Fruit fly (Drosophila melanogaster) whole organism, embryonic: ENCODE data around the gene CG13654.

ENCODE experiments used
- Ada2b ChIP-seq: fragments of 200-800 bp; sonication (Bioruptor generic); IDR thresholded peaks from 2 replicates; pipeline ENCODE4 v1.3.6; 2022; ENCODE audit warnings: missing biosample characterization, missing genetic modification characterization
- BtbVII ChIP-seq: fragments of 200-800 bp; sonication (Bioruptor generic); optimal IDR thresholded peaks from 3 replicates; lab custom pipeline; 2017; ENCODE audit warnings: missing biosample characterization, mild to moderate bottlenecking, missing genetic modification characterization
- CG10366 ChIP-seq: fragments of 200-800 bp; sonication (Bioruptor generic); IDR thresholded peaks from 2 replicates; pipeline ENCODE4 v1.3.6; 2022; ENCODE audit warnings: missing biosample characterization, missing genetic modification characterization
- CG12104 ChIP-seq: fragments of 200-800 bp; sonication (Bioruptor generic); optimal IDR thresholded peaks from 3 replicates; lab custom pipeline; 2016; ENCODE audit warnings: missing biosample characterization, missing genetic modification characterization
- CG12391 ChIP-seq: fragments of 200-800 bp; sonication (Bioruptor generic); optimal IDR thresholded peaks from 3 replicates; lab custom pipeline; 2018; ENCODE audit warnings: missing biosample characterization, mild to moderate bottlenecking, missing genetic modification characterization, moderate library complexity
- CG12769 ChIP-seq: fragments of 200-800 bp; sonication (Bioruptor generic); optimal IDR thresholded peaks from 2 replicates; lab custom pipeline; 2019; ENCODE audit warnings: missing biosample characterization, mild to moderate bottlenecking, missing genetic modification characterization, moderate library complexity
- CG14050 ChIP-seq: fragments of 200-800 bp; sonication (Bioruptor generic); IDR thresholded peaks from 3 replicates; pipeline ENCODE4 v1.3.6; 2022; ENCODE audit warnings: missing biosample characterization, missing genetic modification characterization
- CG15011 ChIP-seq: fragments of 200-800 bp; sonication (Bioruptor generic); optimal IDR thresholded peaks from 3 replicates; lab custom pipeline; 2018; ENCODE audit warnings: missing biosample characterization, mild to moderate bottlenecking, missing genetic modification characterization
- CG15479 ChIP-seq: fragments of 200-800 bp; sonication (Bioruptor generic); optimal IDR thresholded peaks from 3 replicates; lab custom pipeline; 2019; ENCODE audit warnings: missing biosample characterization, mild to moderate bottlenecking, missing genetic modification characterization, moderate library complexity
- CG15601 ChIP-seq: fragments of 200-800 bp; sonication (Bioruptor generic); optimal IDR thresholded peaks from 3 replicates; lab custom pipeline; 2019; ENCODE audit warnings: missing biosample characterization, mild to moderate bottlenecking, missing genetic modification characterization, moderate library complexity
- CG16779 ChIP-seq: fragments of 200-800 bp; sonication (Bioruptor generic); IDR thresholded peaks from 2 replicates; pipeline ENCODE4 v1.3.6; 2022; ENCODE audit warnings: missing biosample characterization, missing genetic modification characterization
- CG18599 ChIP-seq: fragments of 200-800 bp; sonication (Bioruptor generic); optimal IDR thresholded peaks from 3 replicates; lab custom pipeline; 2017; ENCODE audit warnings: missing biosample characterization, missing genetic modification characterization, mild to moderate bottlenecking, moderate library complexity, missing genetic modification reagents
- CG2120 ChIP-seq: fragments of 200-800 bp; sonication (Bioruptor generic); optimal IDR thresholded peaks from 3 replicates; lab custom pipeline; 2016; ENCODE audit warnings: missing biosample characterization, missing genetic modification characterization
- CG30403 ChIP-seq: fragments of 200-800 bp; sonication (Bioruptor generic); optimal IDR thresholded peaks from 3 replicates; lab custom pipeline; 2016; ENCODE audit warnings: missing biosample characterization, missing genetic modification characterization
- CG3065 ChIP-seq: fragments of 200-800 bp; sonication (Bioruptor generic); optimal IDR thresholded peaks from 2 replicates; lab custom pipeline; 2016; ENCODE audit warnings: missing biosample characterization, missing genetic modification characterization
- CG3281 ChIP-seq: fragments of 200-800 bp; sonication (Bioruptor generic); optimal IDR thresholded peaks from 3 replicates; lab custom pipeline; 2017; ENCODE audit warnings: missing biosample characterization, mild to moderate bottlenecking, missing genetic modification characterization
- CG4424 ChIP-seq: fragments of 200-800 bp; sonication (Bioruptor generic); optimal IDR thresholded peaks from 3 replicates; lab custom pipeline; 2016; ENCODE audit warnings: missing biosample characterization, missing genetic modification characterization
- CG5180 ChIP-seq: fragments of 200-800 bp; sonication (Bioruptor generic); optimal IDR thresholded peaks from 3 replicates; lab custom pipeline; 2017; ENCODE audit warnings: missing biosample characterization, missing genetic modification characterization, mild to moderate bottlenecking, moderate library complexity, missing genetic modification reagents
- CG7357 ChIP-seq: fragments of 200-800 bp; sonication (Bioruptor generic); IDR thresholded peaks from 3 replicates; pipeline ENCODE4 v1.3.6; 2022; ENCODE audit warnings: missing biosample characterization, missing genetic modification characterization
- CoRest ChIP-seq: fragments of 200-800 bp; sonication (Bioruptor generic); optimal IDR thresholded peaks from 3 replicates; lab custom pipeline; 2018; ENCODE audit warnings: missing biosample characterization, mild to moderate bottlenecking, missing genetic modification characterization, moderate library complexity
- GATAe ChIP-seq: fragments of 200-800 bp; sonication (Bioruptor generic); conservative IDR thresholded peaks from 2 replicates; pipeline ENCODE4 v1.3.6; 2022; ENCODE audit warnings: missing biosample characterization, missing genetic modification characterization
- H15 ChIP-seq: fragments of 200-800 bp; sonication (Bioruptor generic); IDR thresholded peaks from 3 replicates; pipeline ENCODE4 v1.3.6; 2022; ENCODE audit warnings: missing biosample characterization, missing genetic modification characterization
- H2.0 ChIP-seq: fragments of 200-800 bp; sonication (Bioruptor generic); IDR thresholded peaks from 2 replicates; pipeline ENCODE4 v1.3.6; 2022; ENCODE audit warnings: missing biosample characterization, missing genetic modification characterization
- HLH54F ChIP-seq: fragments of 200-800 bp; sonication (Bioruptor generic); optimal IDR thresholded peaks from 3 replicates; lab custom pipeline; 2016; ENCODE audit warnings: missing biosample characterization, missing genetic modification characterization
- HmgD ChIP-seq: fragments of 200-800 bp; sonication (Bioruptor generic); optimal IDR thresholded peaks from 3 replicates; lab custom pipeline; 2016; ENCODE audit warnings: missing biosample characterization, missing genetic modification characterization
- Lhr ChIP-seq: fragments of 200-800 bp; sonication (Bioruptor generic); optimal IDR thresholded peaks from 3 replicates; lab custom pipeline; 2017; ENCODE audit warnings: mild to moderate bottlenecking, missing biosample characterization, missing genetic modification reagents, missing genetic modification characterization
- Lim3 ChIP-seq: fragments of 200-800 bp; sonication (Bioruptor generic); IDR thresholded peaks from 2 replicates; pipeline ENCODE4 v1.3.6; 2022; ENCODE audit warnings: missing biosample characterization, missing genetic modification characterization
- Mrtf ChIP-seq: fragments of 200-800 bp; sonication (Bioruptor generic); IDR thresholded peaks from 3 replicates; pipeline ENCODE4 v1.3.6; 2022; ENCODE audit warnings: missing biosample characterization, missing genetic modification characterization
- Oli ChIP-seq: fragments of 200-800 bp; sonication (Bioruptor generic); optimal IDR thresholded peaks from 2 replicates; lab custom pipeline; 2018; ENCODE audit warnings: missing biosample characterization, mild to moderate bottlenecking, missing genetic modification characterization, moderate library complexity
- Rfx ChIP-seq: fragments of 200-800 bp; sonication (Bioruptor generic); IDR thresholded peaks from 2 replicates; pipeline ENCODE4 v1.3.6; 2022; ENCODE audit warnings: missing biosample characterization, missing genetic modification characterization
- Scr ChIP-seq: fragments of 200-800 bp; sonication (Bioruptor generic); IDR thresholded peaks from 2 replicates; pipeline ENCODE4 v1.3.6; 2022; ENCODE audit warnings: missing biosample characterization, missing genetic modification characterization; ENCODE audit not compliant: partially characterized antibody
- Sin3A ChIP-seq: fragments of >200 bp; optimal IDR thresholded peaks from 2 replicates; lab custom pipeline; 2018
- Sry-δ ChIP-seq: fragments of 200-800 bp; sonication (Bioruptor generic); optimal IDR thresholded peaks from 2 replicates; lab custom pipeline; 2016; ENCODE audit warnings: missing biosample characterization, missing genetic modification characterization
- Taf1 ChIP-seq: fragments of 200-800 bp; sonication (Bioruptor generic); IDR thresholded peaks from 2 replicates; pipeline ENCODE4 v1.3.6; 2022; ENCODE audit warnings: missing biosample characterization, missing genetic modification characterization
- ab ChIP-seq: fragments of 200-800 bp; sonication (Bioruptor generic); optimal IDR thresholded peaks from 2 replicates; lab custom pipeline; 2016; ENCODE audit warnings: missing biosample characterization, missing genetic modification characterization
- abd-A ChIP-seq: fragments of 200-800 bp; sonication (Bioruptor generic); optimal IDR thresholded peaks from 3 replicates; lab custom pipeline; 2019; ENCODE audit warnings: missing biosample characterization, mild to moderate bottlenecking, missing genetic modification characterization, moderate library complexity
- az2 ChIP-seq: fragments of 200-800 bp; sonication (Bioruptor generic); optimal IDR thresholded peaks from 3 replicates; lab custom pipeline; 2016; ENCODE audit warnings: missing biosample characterization, missing genetic modification characterization
- cas ChIP-seq: fragments of 200-800 bp; sonication (Bioruptor generic); IDR thresholded peaks from 2 replicates; pipeline ENCODE4 v1.3.6; 2022; ENCODE audit warnings: missing biosample characterization, missing genetic modification characterization
- caup ChIP-seq: fragments of 200-800 bp; sonication (Bioruptor generic); optimal IDR thresholded peaks from 3 replicates; lab custom pipeline; 2017; ENCODE audit warnings: missing biosample characterization, mild to moderate bottlenecking, missing genetic modification characterization, moderate library complexity; ENCODE audit not compliant: severe bottlenecking
- gem ChIP-seq: fragments of 200-800 bp; sonication (Bioruptor generic); optimal IDR thresholded peaks from 2 replicates; lab custom pipeline; 2019; ENCODE audit warnings: missing biosample characterization, mild to moderate bottlenecking, missing genetic modification characterization, moderate library complexity
- grau ChIP-seq: fragments of 200-800 bp; optimal IDR thresholded peaks from 3 replicates; lab custom pipeline; 2019; ENCODE audit warnings: missing biosample characterization, mild to moderate bottlenecking, missing genetic modification characterization, moderate library complexity
- gsb-n ChIP-seq: fragments of 200-800 bp; sonication (Bioruptor generic); optimal IDR thresholded peaks from 3 replicates; lab custom pipeline; 2018; ENCODE audit warnings: missing biosample characterization, mild to moderate bottlenecking, missing genetic modification characterization
- hth ChIP-seq: fragments of >200 bp; optimal IDR thresholded peaks from 2 replicates; lab custom pipeline; 2017; ENCODE audit warnings: inconsistent platforms
- jigr1 ChIP-seq: fragments of 200-800 bp; sonication (Bioruptor generic); IDR thresholded peaks from 3 replicates; pipeline ENCODE4 v1.3.6; 2022; ENCODE audit warnings: missing biosample characterization, missing genetic modification characterization
- lab ChIP-seq: fragments of 200-800 bp; sonication (Bioruptor generic); optimal IDR thresholded peaks from 3 replicates; lab custom pipeline; 2017; ENCODE audit warnings: missing biosample characterization, missing genetic modification characterization, mild to moderate bottlenecking, moderate library complexity, missing genetic modification reagents
- lmd ChIP-seq: fragments of 200-800 bp; sonication (Bioruptor generic); IDR thresholded peaks from 2 replicates; pipeline ENCODE4 v1.3.6; 2022; ENCODE audit warnings: missing biosample characterization, missing genetic modification characterization
- psq ChIP-seq: fragments of 200-800 bp; sonication (Bioruptor generic); optimal IDR thresholded peaks from 2 replicates; lab custom pipeline; 2017; ENCODE audit warnings: missing biosample characterization, missing genetic modification characterization
- sim ChIP-seq: fragments of 200-800 bp; sonication (Bioruptor generic); IDR thresholded peaks from 2 replicates; pipeline ENCODE4 v1.3.6; 2022; ENCODE audit warnings: missing biosample characterization, missing genetic modification characterization
- wek ChIP-seq: fragments of 200-800 bp; sonication (Bioruptor generic); optimal IDR thresholded peaks from 3 replicates; lab custom pipeline; 2018; ENCODE audit warnings: missing biosample characterization, mild to moderate bottlenecking, missing genetic modification characterization, moderate library complexity
- yki ChIP-seq: fragments of >200 bp; optimal IDR thresholded peaks from 3 replicates; lab custom pipeline; 2018
- zen2 ChIP-seq: fragments of 200-800 bp; sonication (Bioruptor generic); IDR thresholded peaks from 3 replicates; pipeline ENCODE4 v1.3.6; 2022; ENCODE audit warnings: missing biosample characterization, missing genetic modification characterization; ENCODE audit not compliant: partially characterized antibody

The CG13654 gene

dm6 chr3R:25258628-25259240 lies 59.1 kb downstream of the CG13654 start, which contains the start of gene CG11857 (continued):
- TF ChIP-seq CG10366 (GFP tag; lab: Robert Waterston, UW) = peak; percentile 99
- TF ChIP-seq psq (GFP tag; lab: Kevin White, UChicago) = peak; percentile 93
- peak; percentile 97 for TF ChIP-seq GATAe
- peak; percentile 95 for TF ChIP-seq HmgD
- peak; percentile 96 for TF ChIP-seq CG15601 (tag; lab: Kevin White, UChicago)
- TF ChIP-seq Mrtf = peak; percentile 99
- peak; percentile 97 for TF ChIP-seq grau (tag; lab: Kevin White, UChicago)
- peak; percentile 99 for TF ChIP-seq zen2
- peak; percentile 99 for TF ChIP-seq CG2120 (GFP tag; lab: Kevin White, UChicago)
- TF ChIP-seq HLH54F (GFP tag; lab: Kevin White, UChicago) = peak; percentile 98
- TF ChIP-seq Ada2b = peak; percentile 98
- TF ChIP-seq Lim3 (GFP tag; lab: Robert Waterston, UW) = peak; percentile 95
- TF ChIP-seq CG12391 (tag; lab: Kevin White, UChicago) = peak; percentile 99
- TF ChIP-seq caup (GFP tag; lab: Kevin White, UChicago) = peak; percentile 97
- TF ChIP-seq hth (lab: Kevin White, UChicago) = no peak
- TF ChIP-seq Sry-δ (GFP tag; lab: Kevin White, UChicago) = peak; percentile 99
- TF ChIP-seq lmd = peak; percentile 99
- TF ChIP-seq CG14050 (GFP tag; lab: Robert Waterston, UW) = peak; percentile 98
- peak; percentile 96 for TF ChIP-seq CG3065 (GFP tag; lab: Kevin White, UChicago)
- peak; percentile 100 for TF ChIP-seq Scr (GFP tag; lab: Robert Waterston, UW)
- TF ChIP-seq cas (GFP tag; lab: Robert Waterston, UW) = peak; percentile 98
- peak; percentile 95 for TF ChIP-seq gsb-n (tag; lab: Kevin White, UChicago)
- no peak for TF ChIP-seq abd-A (tag; lab: Kevin White, UChicago)
- peak; percentile 99 for TF ChIP-seq jigr1 (GFP tag; lab: Robert Waterston, UW)
- TF ChIP-seq CG5180 (GFP tag; lab: Kevin White, UChicago) = no peak
- TF ChIP-seq H15 (GFP tag; lab: Robert Waterston, UW) = peak; percentile 99
- TF ChIP-seq gem (tag; lab: Kevin White, UChicago) = peak; percentile 99
- peak; percentile 99 for TF ChIP-seq Rfx (GFP tag; lab: Robert Waterston, UW)
- peak; percentile 98 for TF ChIP-seq CG4424 (GFP tag; lab: Kevin White, UChicago)
- TF ChIP-seq Taf1 (GFP tag; lab: Robert Waterston, UW) = peak; percentile 97
- peak; percentile 99 for TF ChIP-seq H2.0
- TF ChIP-seq CoRest (tag; lab: Kevin White, UChicago) = peak; percentile 99
- peak; percentile 97 for TF ChIP-seq CG12104 (GFP tag; lab: Kevin White, UChicago)
- peak; percentile 91 for TF ChIP-seq ab (GFP tag; lab: Kevin White, UChicago)
- TF ChIP-seq BtbVII (GFP tag; lab: Kevin White, UChicago) = peak; percentile 91
- TF ChIP-seq CG15011 (GFP tag; lab: Kevin White, UChicago) = peak; percentile 92
- TF ChIP-seq yki (lab: Kevin White, UChicago) = no peak
- TF ChIP-seq CG18599 (GFP tag; lab: Kevin White, UChicago) = peak; percentile 97
- peak; percentile 95 for TF ChIP-seq CG7357 (GFP tag; lab: Robert Waterston, UW)
- peak; percentile 95 for TF ChIP-seq sim
- peak; percentile 79 for TF ChIP-seq wek (GFP tag; lab: Kevin White, UChicago)
- peak; percentile 99 for TF ChIP-seq CG30403 (GFP tag; lab: Kevin White, UChicago)
- peak; percentile 92 for TF ChIP-seq Lhr
- peak; percentile 30 for TF ChIP-seq CG15479 (GFP tag; lab: Kevin White, UChicago)
- TF ChIP-seq lab (GFP tag; lab: Kevin White, UChicago) = peak; percentile 98
- TF ChIP-seq Oli = peak; percentile 96
- TF ChIP-seq az2 (GFP tag; lab: Kevin White, UChicago) = peak; percentile 99
- peak; percentile 94 for TF ChIP-seq CG16779
- TF ChIP-seq CG12769 (tag; lab: Kevin White, UChicago) = peak; percentile 98
- TF ChIP-seq CG3281 (GFP tag; lab: Kevin White, UChicago) = peak; percentile 96
- TF ChIP-seq Sin3A (lab: Kevin White, UChicago) = peak; percentile 47
